Fruit fly (Drosophila melanogaster): ENCODE data around the gene CG43061.
A peak's percentile ranks its signal among the peaks of the same experiment; 100 is the strongest.

The CG43061 gene

DNA sequence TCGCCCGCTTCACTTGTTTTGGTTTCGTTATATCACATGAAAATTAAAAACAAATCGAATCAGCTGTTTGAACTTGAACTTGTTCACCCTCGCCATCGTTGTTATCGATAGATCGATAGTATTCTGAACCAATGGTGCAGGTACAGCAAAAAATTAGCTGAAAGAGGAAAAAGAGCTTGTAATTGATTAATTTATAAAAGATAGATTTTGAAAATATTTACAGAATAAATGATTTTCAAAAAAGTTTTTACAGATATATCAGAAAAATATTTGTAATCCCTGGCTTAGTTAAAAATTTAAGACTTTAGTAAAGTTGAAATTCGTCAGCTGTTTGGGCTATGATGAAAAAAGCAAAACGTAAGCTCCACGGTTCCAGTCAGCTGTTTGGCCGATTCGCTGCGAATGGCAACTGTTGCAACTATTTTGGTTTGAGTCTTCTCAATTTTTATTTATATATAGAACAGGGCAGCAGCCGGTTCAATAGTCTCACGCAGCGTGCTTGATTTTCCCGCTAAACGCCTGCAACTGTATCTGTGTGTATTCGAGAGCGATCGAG lies 16.5 kb upstream of the CG43061 start, which contains the start of the genes CG11035 and unc-45 (continued):
- TF ChIP-seq CG34376 (GFP tag; optimal IDR thresholded peaks at IDR 0.05) (peak; percentile 20), sob (GFP tag; IDR thresholded peaks at IDR 0.05) (peak; percentile 65), CG15696 (tag; optimal IDR thresholded peaks at IDR 0.05) (peak; percentile 36), al (GFP tag; IDR thresholded peaks at IDR 0.05) (peak; percentile 35; the same call in 1 of the 2 replicates), luna (GFP tag; optimal IDR thresholded peaks at IDR 0.05) (no peak), ems (GFP tag; optimal IDR thresholded peaks at IDR 0.05) (no peak), CG11696 (GFP tag; IDR thresholded peaks at IDR 0.05) (no peak), vvl (GFP tag; IDR thresholded peaks at IDR 0.05) (peak; percentile 42), CG12219 (GFP tag; optimal IDR thresholded peaks at IDR 0.05) (no peak), Doc3 (GFP tag; IDR thresholded peaks at IDR 0.05; ENCODE audit: partially characterized antibody) (peak; percentile 68), Hsf (GFP tag; optimal IDR thresholded peaks at IDR 0.05) (no peak), Gsc (GFP tag; IDR thresholded peaks at IDR 0.05) (no peak), zen (tag; optimal IDR thresholded peaks at IDR 0.05) (peak; percentile 21), CG15601 (tag; optimal IDR thresholded peaks at IDR 0.05) (peak; percentile 32), Dref (GFP tag; IDR thresholded peaks at IDR 0.05) (peak; percentile 82), CG5953 (GFP tag; IDR thresholded peaks at IDR 0.05) (no peak), HmgZ (tag; optimal IDR thresholded peaks at IDR 0.05) (peak; percentile 30), YL-1 (GFP tag; optimal IDR thresholded peaks at IDR 0.05) (peak; percentile 61), Sox100B (GFP tag; optimal IDR thresholded peaks at IDR 0.05) (peak; percentile 49), cg (GFP tag; optimal IDR thresholded peaks at IDR 0.05) (peak; percentile 46), ftz-f1 (GFP tag; optimal IDR thresholded peaks at IDR 0.05) (peak; percentile 27), CG4360 (GFP tag; IDR thresholded peaks at IDR 0.05) (no peak), pros (GFP tag; optimal IDR thresholded peaks at IDR 0.05) (no peak), CG32532 (GFP tag; IDR thresholded peaks at IDR 0.05) (peak; percentile 55), CG3726 (GFP tag; IDR thresholded peaks at IDR 0.05) (no peak), CG18764 (GFP tag; optimal IDR thresholded peaks at IDR 0.05) (peak; percentile 26), CG17829 (tag; optimal IDR thresholded peaks at IDR 0.05) (peak; percentile 64), Ptx1 (GFP tag; IDR thresholded peaks at IDR 0.05) (peak; percentile 59), CG14710 (tag; optimal IDR thresholded peaks at IDR 0.05) (peak; percentile 61), CG15269 (tag; optimal IDR thresholded peaks at IDR 0.05) (peak; percentile 22), prd (optimal IDR thresholded peaks at IDR 0.05) (no peak), prd (GFP tag; IDR thresholded peaks at IDR 0.05) (peak; percentile 64; the same call in 2 of the 3 replicates), sim (GFP tag; IDR thresholded peaks at IDR 0.05) (no peak), nerfin-2 (GFP tag; IDR thresholded peaks at IDR 0.05; ENCODE audit: partially characterized antibody) (peak; percentile 45; the same call in 1 of the 2 replicates), BEAF-32 (GFP tag; optimal IDR thresholded peaks at IDR 0.05) (peak; percentile 86), kay (GFP tag; optimal IDR thresholded peaks at IDR 0.05) (peak; percentile 70), CG14014 (GFP tag; IDR thresholded peaks at IDR 0.05) (no peak), Opbp (GFP tag; IDR thresholded peaks at IDR 0.05; ENCODE audit: partially characterized antibody) (peak; percentile 58; the same call in 2 of the 3 replicates), Blimp-1 (GFP tag; optimal IDR thresholded peaks at IDR 0.05) (peak; percentile 43), CG17385 (GFP tag; optimal IDR thresholded peaks at IDR 0.05) (peak; percentile 34), az2 (GFP tag; optimal IDR thresholded peaks at IDR 0.05) (peak; percentile 12), Xrp1 (GFP tag; IDR thresholded peaks at IDR 0.05) (peak; percentile 38), dmrt11E (tag; optimal IDR thresholded peaks at IDR 0.05) (peak; percentile 22), CG10543 (GFP tag; optimal IDR thresholded peaks at IDR 0.05) (peak; percentile 63), Bgb (GFP tag; IDR thresholded peaks at IDR 0.05; ENCODE audit: partially characterized antibody) (peak; percentile 68), E2f2 (GFP tag; IDR thresholded peaks at IDR 0.05) (peak; percentile 46; the same call in 1 of the 2 replicates), lmd (GFP tag; IDR thresholded peaks at IDR 0.05) (peak; percentile 15; the same call in 1 of the 2 replicates), CG6791 (GFP tag; IDR thresholded peaks at IDR 0.05; ENCODE audit: partially characterized antibody) (peak; percentile 79), CG13424 (tag; optimal IDR thresholded peaks at IDR 0.05) (peak; percentile 60), ATbp (GFP tag; optimal IDR thresholded peaks at IDR 0.05) (no peak)

All from whole organism, embryonic.